Worm (Caenorhabditis elegans) whole organism, L3 larva: ENCODE results near the gene T16G12.4.
A peak's percentile ranks its signal among the peaks of the same experiment; 100 is the strongest.

Source experiments
- fos-1 ChIP-seq: fragments of 150-350 bp; optimal IDR thresholded peaks from 2 replicates; lab custom pipeline; 2014; ENCODE audit warnings: missing biosample characterization, missing genetic modification characterization
- lin-39 ChIP-seq: fragments of 150-350 bp; optimal IDR thresholded peaks from 2 replicates; lab custom pipeline; 2018; ENCODE audit warnings: missing biosample characterization, missing genetic modification reagents, missing genetic modification characterization
- mdl-1 ChIP-seq: fragments of 150-350 bp; optimal IDR thresholded peaks from 2 replicates; lab custom pipeline; 2014; ENCODE audit warnings: missing biosample characterization, missing genetic modification characterization
- nfya-1 ChIP-seq: sonication (generic microtip); optimal IDR thresholded peaks from 2 replicates; lab custom pipeline; 2017; ENCODE audit warnings: missing genetic modification characterization, mild to moderate bottlenecking, missing compliant biosample characterization, antibody characterized with exemption, moderate library complexity; ENCODE audit not compliant: insufficient read depth
- nhr-28 ChIP-seq: fragments of 150-350 bp; optimal IDR thresholded peaks from 2 replicates; lab custom pipeline; 2014; ENCODE audit warnings: missing biosample characterization, missing genetic modification characterization
- nhr-76 ChIP-seq: fragments of 150-350 bp; sonication (generic microtip); optimal IDR thresholded peaks from 5 replicates; lab custom pipeline; 2014; ENCODE audit warnings: missing biosample characterization, missing genetic modification characterization
- sea-2 ChIP-seq: fragments of 150-350 bp; sonication (generic microtip); optimal IDR thresholded peaks from 4 replicates; lab custom pipeline; 2014; ENCODE audit warnings: missing biosample characterization, missing genetic modification reagents, missing genetic modification characterization
- skn-1 ChIP-seq: fragments of 150-350 bp; optimal IDR thresholded peaks from 2 replicates; lab custom pipeline; 2014; ENCODE audit warnings: missing biosample characterization, missing genetic modification characterization

- TF ChIP-seq mdl-1 (tag; lab: Kevin White, UChicago), result no peak
- no peak for TF ChIP-seq skn-1 (tag; lab: Kevin White, UChicago)
- TF ChIP-seq nhr-76, result no peak
- TF ChIP-seq nfya-1 (tag; lab: Kevin White, UChicago), result peak; percentile 93
- no peak for TF ChIP-seq sea-2 (GFP tag; lab: Kevin White, UChicago)
- TF ChIP-seq lin-39 (tag; lab: Kevin White, UChicago), result peak; percentile 50
- no peak for TF ChIP-seq fos-1
- TF ChIP-seq nhr-28 (tag; lab: Kevin White, UChicago), result no peak
These were observed 36.9 kb downstream of the T16G12.4 start for ce11 chrIII:10094538-10094937.
